Worm (Caenorhabditis elegans) whole organism, L3 larva: ENCODE measurements around the gene srw-67.

Experiments used
- R02D3.7 ChIP-seq: fragments of 150-350 bp; optimal IDR thresholded peaks from 2 replicates; lab custom pipeline; 2014; ENCODE audit warnings: missing biosample characterization, missing genetic modification characterization
- fkh-2 ChIP-seq: fragments of 150-350 bp; optimal IDR thresholded peaks from 2 replicates; lab custom pipeline; 2014; ENCODE audit warnings: missing biosample characterization, missing genetic modification reagents, missing genetic modification characterization
- mml-1 ChIP-seq: fragments of 150-350 bp; sonication (generic microtip); optimal IDR thresholded peaks from 3 replicates; lab custom pipeline; 2014; ENCODE audit warnings: missing biosample characterization, missing genetic modification characterization
- nfya-1 ChIP-seq: sonication (generic microtip); optimal IDR thresholded peaks from 2 replicates; lab custom pipeline; 2017; ENCODE audit warnings: missing genetic modification characterization, mild to moderate bottlenecking, missing compliant biosample characterization, antibody characterized with exemption, moderate library complexity; ENCODE audit not compliant: insufficient read depth
- pqm-1 ChIP-seq: fragments of 150-350 bp; optimal IDR thresholded peaks from 2 replicates; lab custom pipeline; 2017; ENCODE audit warnings: missing biosample characterization, missing genetic modification characterization, inconsistent platforms
- skn-1 ChIP-seq: fragments of 150-350 bp; optimal IDR thresholded peaks from 2 replicates; lab custom pipeline; 2014; ENCODE audit warnings: missing biosample characterization, missing genetic modification characterization
- snpc-4 ChIP-seq: fragments of 150-350 bp; optimal IDR thresholded peaks from 2 replicates; lab custom pipeline; 2014; ENCODE audit warnings: missing biosample characterization, missing genetic modification characterization
- ztf-11 ChIP-seq: fragments of 150-350 bp; optimal IDR thresholded peaks from 2 replicates; lab custom pipeline; 2014; ENCODE audit warnings: missing biosample characterization, missing genetic modification characterization
- ztf-4 ChIP-seq: fragments of 150-350 bp; optimal IDR thresholded peaks from 2 replicates; lab custom pipeline; 2014; ENCODE audit warnings: missing biosample characterization, missing genetic modification characterization

The srw-67 gene

ce11 chrV:7465509-7465908 lies 48.0 kb downstream of the srw-67 start, which contains the start of gene F25E5.1 (continued):
- TF ChIP-seq nfya-1 (peak; percentile 71), ztf-11 (tag; lab: Kevin White, UChicago) (no peak), fkh-2 (tag; lab: Kevin White, UChicago) (no peak), R02D3.7 (no peak), mml-1 (tag; lab: Kevin White, UChicago) (no peak), skn-1 (tag; lab: Kevin White, UChicago) (no peak), pqm-1 (tag; lab: Kevin White, UChicago) (peak; percentile 39), ztf-4 (no peak), snpc-4 (tag; lab: Kevin White, UChicago) (peak; percentile 76)
